Worm (Caenorhabditis elegans) whole organism, L4 larva: ENCODE data around the gene C43D7.4.

ENCODE experiments used
- F26F4.8 ChIP-seq: fragments of 200-800 bp; sonication (Bioruptor generic); conservative IDR thresholded peaks from 2 replicates; pipeline ENCODE4 v1.3.6; 2022; ENCODE audit warnings: missing genetic modification characterization, missing compliant biosample characterization
- ama-1 ChIP-seq: fragments of 150-350 bp; optimal IDR thresholded peaks from 2 replicates; lab custom pipeline; 2014; ENCODE audit warnings: inconsistent platforms, mixed read lengths
- arid-1 ChIP-seq: fragments of 200-800 bp; sonication (Bioruptor generic); conservative IDR thresholded peaks from 2 replicates; pipeline ENCODE4 v1.3.6; 2022; ENCODE audit warnings: missing genetic modification reagents, missing genetic modification characterization, missing compliant biosample characterization
- ceh-20 ChIP-seq: fragments of 200-800 bp; sonication (Bioruptor generic); IDR thresholded peaks from 2 replicates; pipeline ENCODE4 v1.3.6; 2022; ENCODE audit warnings: missing genetic modification reagents, missing genetic modification characterization, missing compliant biosample characterization
- ceh-44 ChIP-seq: fragments of 200-800 bp; sonication (Bioruptor generic); IDR thresholded peaks from 2 replicates; pipeline ENCODE4 v1.3.6; 2022; ENCODE audit warnings: missing genetic modification reagents, missing genetic modification characterization, missing compliant biosample characterization
- ces-1 ChIP-seq: fragments of 150-350 bp; sonication (generic microtip); optimal IDR thresholded peaks from 4 replicates; lab custom pipeline; 2014; ENCODE audit warnings: missing biosample characterization, missing genetic modification reagents, missing genetic modification characterization
- fos-1 ChIP-seq: fragments of 150-350 bp; optimal IDR thresholded peaks from 2 replicates; lab custom pipeline; 2014; ENCODE audit warnings: missing biosample characterization, missing genetic modification characterization
- hlh-11 ChIP-seq: fragments of 200-800 bp; sonication (Bioruptor generic); optimal IDR thresholded peaks from 2 replicates; lab custom pipeline; 2018; ENCODE audit warnings: mild to moderate bottlenecking, missing genetic modification characterization, missing compliant biosample characterization
- lin-13 ChIP-seq: fragments of 150-350 bp; optimal IDR thresholded peaks from 2 replicates; lab custom pipeline; 2014; ENCODE audit warnings: missing biosample characterization, missing genetic modification reagents, missing genetic modification characterization
- nhr-11 ChIP-seq: fragments of 150-350 bp; optimal IDR thresholded peaks from 2 replicates; lab custom pipeline; 2014; ENCODE audit warnings: missing biosample characterization, missing genetic modification characterization
- nhr-237 ChIP-seq: sonication (generic microtip); optimal IDR thresholded peaks from 2 replicates; lab custom pipeline; 2017; ENCODE audit warnings: missing biosample characterization, missing genetic modification characterization
- nhr-28 ChIP-seq: fragments of 150-350 bp; optimal IDR thresholded peaks from 2 replicates; lab custom pipeline; 2014; ENCODE audit warnings: missing biosample characterization, missing genetic modification characterization
- unc-39 ChIP-seq: sonication (generic microtip); optimal IDR thresholded peaks from 2 replicates; lab custom pipeline; 2017; ENCODE audit warnings: missing biosample characterization, missing genetic modification characterization
- ztf-11 ChIP-seq: fragments of 150-350 bp; optimal IDR thresholded peaks from 2 replicates; lab custom pipeline; 2014; ENCODE audit warnings: missing biosample characterization, missing genetic modification characterization

ce11 chrV:19303589-19304174 is 18.6 kb downstream of the C43D7.4 start, which contains the start of the genes fbxb-63 and fbxb-61:
- TF ChIP-seq ceh-20 (GFP tag; lab: Robert Waterston, UW) = no peak
- no peak for TF ChIP-seq ztf-11
- TF ChIP-seq unc-39 = no peak
- TF ChIP-seq fos-1 (tag; lab: Kevin White, UChicago) = no peak
- no peak for TF ChIP-seq ceh-44 (GFP tag; lab: Robert Waterston, UW)
- no peak for TF ChIP-seq ces-1 (GFP tag; lab: Kevin White, UChicago)
- TF ChIP-seq arid-1 (GFP tag; lab: Robert Waterston, UW) = no peak
- TF ChIP-seq nhr-237 (tag; lab: Kevin White, UChicago) = no peak
- no peak for TF ChIP-seq lin-13 (GFP tag; lab: Kevin White, UChicago)
- TF ChIP-seq nhr-28 = no peak
- TF ChIP-seq hlh-11 (tag; lab: Kevin White, UChicago) = no peak
- no peak for TF ChIP-seq F26F4.8 (GFP tag; lab: Robert Waterston, UW)
- no peak for TF ChIP-seq nhr-11 (tag; lab: Kevin White, UChicago)
- TF ChIP-seq ama-1 (lab: Kevin White, UChicago) = no peak
